Fruit fly (Drosophila melanogaster): ENCODE measurements around the gene CG13059.

DNA sequence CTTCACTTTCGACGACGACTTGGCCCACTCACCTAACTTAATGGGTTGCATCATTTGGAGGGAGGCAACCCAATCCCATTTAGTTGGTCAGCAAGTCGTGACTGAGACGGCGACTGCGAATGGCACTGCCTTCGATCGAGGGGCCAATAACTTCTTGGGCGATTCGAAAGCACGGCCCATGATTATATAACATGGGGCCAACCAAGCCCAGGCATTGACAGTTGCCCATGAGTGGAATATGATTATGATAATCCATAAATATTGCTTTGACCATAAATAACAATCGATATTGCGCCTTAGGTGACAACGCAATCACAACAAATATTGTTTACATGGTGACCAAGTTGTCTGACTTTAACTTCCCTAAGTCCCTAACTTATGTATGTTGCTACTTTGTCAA is 39.7 kb upstream of the CG13059 start, which contains the start of gene CG13048:
- no peak for TF ChIP-seq Mnt (GFP tag; optimal IDR thresholded peaks at IDR 0.05)
- TF ChIP-seq CG11617 (GFP tag; optimal IDR thresholded peaks at IDR 0.05) = no peak
- TF ChIP-seq bab1 (GFP tag; optimal IDR thresholded peaks at IDR 0.05) = no peak
- no peak for TF ChIP-seq CG7045 (GFP tag; optimal IDR thresholded peaks at IDR 0.05)
- no peak for TF ChIP-seq Hr96 (GFP tag; optimal IDR thresholded peaks at IDR 0.05)
- TF ChIP-seq CG5204 (GFP tag; optimal IDR thresholded peaks at IDR 0.05) = no peak
- TF ChIP-seq cnc (optimal IDR thresholded peaks at IDR 0.05) = no peak
- TF ChIP-seq CG14711 (tag; optimal IDR thresholded peaks at IDR 0.05) = no peak
